Worm (Caenorhabditis elegans) whole organism, mixed stage, embryonic: ENCODE results near the gene sna-3.

Experiments used
- bed-3 ChIP-seq: fragments of 200-800 bp; sonication (Bioruptor generic); optimal IDR thresholded peaks from 3 replicates; lab custom pipeline; 2018; ENCODE audit warnings: mild to moderate bottlenecking, missing genetic modification characterization, moderate library complexity, missing compliant biosample characterization
- blmp-1 ChIP-seq: fragments of 150-350 bp; optimal IDR thresholded peaks from 2 replicates; lab custom pipeline; 2014; ENCODE audit warnings: missing biosample characterization, missing genetic modification characterization
- drap-1 ChIP-seq: fragments of 200-800 bp; sonication (Bioruptor generic); optimal IDR thresholded peaks from 3 replicates; lab custom pipeline; 2018; ENCODE audit warnings: mild to moderate bottlenecking, missing genetic modification characterization, missing compliant biosample characterization
- flh-1 ChIP-seq: fragments of 200-800 bp; sonication (Bioruptor generic); optimal IDR thresholded peaks from 2 replicates; lab custom pipeline; 2018; ENCODE audit warnings: mild to moderate bottlenecking, missing genetic modification characterization, moderate library complexity, missing compliant biosample characterization
- nhr-12 ChIP-seq: fragments of 150-350 bp; optimal IDR thresholded peaks from 2 replicates; lab custom pipeline; 2014; ENCODE audit warnings: missing biosample characterization, missing genetic modification characterization
- nhr-237 ChIP-seq: fragments of 150-350 bp; optimal IDR thresholded peaks from 2 replicates; lab custom pipeline; 2014; ENCODE audit warnings: missing biosample characterization, missing genetic modification characterization
- sem-2 ChIP-seq: fragments of 200-800 bp; sonication (Bioruptor generic); optimal IDR thresholded peaks from 2 replicates; lab custom pipeline; 2018; ENCODE audit warnings: mild to moderate bottlenecking, missing genetic modification characterization, missing compliant biosample characterization
- sptf-1 ChIP-seq: sonication (generic microtip); optimal IDR thresholded peaks from 2 replicates; lab custom pipeline; 2017; ENCODE audit warnings: mild to moderate bottlenecking, missing genetic modification characterization, moderate library complexity, missing compliant biosample characterization
- tbx-8 ChIP-seq: fragments of 200-800 bp; sonication (Bioruptor generic); optimal IDR thresholded peaks from 2 replicates; lab custom pipeline; 2018; ENCODE audit warnings: mild to moderate bottlenecking, missing genetic modification characterization, moderate library complexity, missing compliant biosample characterization
- unc-120 ChIP-seq: sonication (generic microtip); optimal IDR thresholded peaks from 2 replicates; lab custom pipeline; 2017; ENCODE audit warnings: missing genetic modification characterization, missing compliant biosample characterization; ENCODE audit not compliant: poor library complexity, severe bottlenecking
- unc-39 ChIP-seq: fragments of 150-350 bp; optimal IDR thresholded peaks from 2 replicates; lab custom pipeline; 2014; ENCODE audit warnings: missing biosample characterization, missing genetic modification characterization

Gene sna-3

ce11 chrIII:6154586-6154985, 51.4 kb downstream of the sna-3 start:
- TF ChIP-seq unc-39 (tag; lab: Kevin White, UChicago) (no peak), nhr-12 (tag; lab: Kevin White, UChicago) (no peak), nhr-237 (tag; lab: Kevin White, UChicago) (no peak), unc-120 (tag; lab: Kevin White, UChicago) (no peak), bed-3 (GFP tag; lab: Kevin White, UChicago) (no peak), flh-1 (GFP tag; lab: Kevin White, UChicago) (no peak), sptf-1 (tag; lab: Kevin White, UChicago) (no peak), sem-2 (GFP tag; lab: Kevin White, UChicago) (no peak), drap-1 (GFP tag; lab: Kevin White, UChicago) (no peak), tbx-8 (GFP tag; lab: Kevin White, UChicago) (no peak), blmp-1 (tag; lab: Kevin White, UChicago) (no peak)
- TF ChIP-seq, all 35 proteins: peak for 0
